Worm (Caenorhabditis elegans) whole organism, midembryonic: ENCODE results near the gene F28H6.6.

Source experiments
- flt-1 ChIP-seq: fragments of 200-800 bp; sonication (Bioruptor generic); IDR thresholded peaks from 2 replicates; pipeline ENCODE4 v1.3.6; 2022; ENCODE audit warnings: missing genetic modification characterization, missing compliant biosample characterization
- klf-2 ChIP-seq: fragments of 200-800 bp; sonication (Bioruptor generic); conservative IDR thresholded peaks from 2 replicates; pipeline ENCODE4 v1.3.6; 2022; ENCODE audit warnings: missing genetic modification reagents, missing genetic modification characterization, missing compliant biosample characterization
- tab-1 ChIP-seq: fragments of 200-800 bp; sonication (Bioruptor generic); IDR thresholded peaks from 2 replicates; pipeline ENCODE4 v1.3.6; 2022; ENCODE audit warnings: missing genetic modification characterization, missing compliant biosample characterization
- ztf-29 ChIP-seq: fragments of 200-800 bp; sonication (Bioruptor generic); IDR thresholded peaks from 2 replicates; pipeline ENCODE4 v1.3.6; 2022; ENCODE audit warnings: missing genetic modification reagents, missing genetic modification characterization, missing compliant biosample characterization

DNA sequence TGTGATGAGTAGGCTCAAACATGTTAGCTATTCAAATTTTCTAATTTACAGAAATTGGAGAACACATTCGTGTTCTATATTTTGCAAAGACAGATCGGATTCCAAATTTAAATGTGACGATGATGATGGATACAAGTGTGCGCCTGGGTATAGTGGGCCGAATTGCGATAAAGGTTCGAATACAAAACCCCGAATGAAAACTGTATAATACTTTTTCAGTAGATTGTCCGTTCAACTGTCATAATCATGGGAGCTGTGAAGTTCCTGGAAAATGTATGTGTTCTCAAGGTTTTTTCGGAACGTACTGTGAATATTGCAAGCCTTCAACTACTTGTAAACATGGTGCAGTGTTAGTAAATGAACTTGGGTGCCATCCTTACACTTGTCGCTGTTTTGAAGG, 34.7 kb downstream of the F28H6.6 start:
- TF ChIP-seq ztf-29 (GFP tag; lab: Robert Waterston, UW): no peak
- no peak for TF ChIP-seq klf-2 (GFP tag; lab: Robert Waterston, UW)
- TF ChIP-seq flt-1 (GFP tag; lab: Robert Waterston, UW): no peak
- TF ChIP-seq tab-1 (GFP tag; lab: Robert Waterston, UW): no peak
